Worm (Caenorhabditis elegans): ENCODE data around the gene nop-1.

The nop-1 gene

ce11 chrIII:5934138-5934658 lies 24.3 kb upstream of the nop-1 start:
- TF ChIP-seq pbrm-1 (GFP tag; IDR thresholded peaks at IDR 0.05) (no peak), cebp-1 (GFP tag; IDR thresholded peaks at IDR 0.05) (no peak), cebp-1 (tag; optimal IDR thresholded peaks at IDR 0.05) (no peak), nhr-80 (tag; optimal IDR thresholded peaks at IDR 0.05) (no peak), cebp-2 (GFP tag; IDR thresholded peaks at IDR 0.05) (no peak), D2030.7 (GFP tag; IDR thresholded peaks at IDR 0.05) (no peak), K12H6.12 (tag; optimal IDR thresholded peaks at IDR 0.05) (no peak), Y53F4B.3 (GFP tag; IDR thresholded peaks at IDR 0.05) (no peak), ceh-40 (GFP tag; IDR thresholded peaks at IDR 0.05) (no peak), F39B2.1 (GFP tag; IDR thresholded peaks at IDR 0.05) (no peak), F55B11.4 (tag; optimal IDR thresholded peaks at IDR 0.05; ENCODE audit: borderline replicate concordance, insufficient read depth) (no peak), dox-1 (GFP tag; IDR thresholded peaks at IDR 0.05) (no peak), F33H1.4 (GFP tag; IDR thresholded peaks at IDR 0.05) (no peak), aptf-2 (GFP tag; conservative IDR thresholded peaks at IDR 0.05) (no peak), ZK185.1 (tag; optimal IDR thresholded peaks at IDR 0.05; ENCODE audit: poor library complexity, severe bottlenecking) (no peak), hmg-1.2 (GFP tag; IDR thresholded peaks at IDR 0.05) (no peak), madf-10 (tag; optimal IDR thresholded peaks at IDR 0.05) (no peak)

ce11 chrIII:5936992-5937391 lies 21.5 kb upstream of the nop-1 start, which contains the start of gene EGAP1.1:
Gene EGAP1.1, minus strand, starts transcription at chrIII:5937220.
- TF ChIP-seq tlf-1 (GFP tag; optimal IDR thresholded peaks at IDR 0.05): no peak
- no peak for TF ChIP-seq rcor-1 (GFP tag; IDR thresholded peaks at IDR 0.05)
- no peak for TF ChIP-seq him-1 (tag; optimal IDR thresholded peaks at IDR 0.05)
- TF ChIP-seq somi-1 (GFP tag; optimal IDR thresholded peaks at IDR 0.05): no peak
- no peak for TF ChIP-seq nhr-80 (tag; optimal IDR thresholded peaks at IDR 0.05)
- no peak for TF ChIP-seq ceh-27 (GFP tag; optimal IDR thresholded peaks at IDR 0.05)
- no peak for TF ChIP-seq Y53F4B.3 (GFP tag; IDR thresholded peaks at IDR 0.05)
- TF ChIP-seq nhr-90 (tag; optimal IDR thresholded peaks at IDR 0.05): no peak
- TF ChIP-seq F52B5.7 (tag; optimal IDR thresholded peaks at IDR 0.05): no peak
- TF ChIP-seq hmg-20 (GFP tag; IDR thresholded peaks at IDR 0.05): no peak
- peak; percentile 62 for TF ChIP-seq cebp-1 (GFP tag; IDR thresholded peaks at IDR 0.05)
- peak; percentile 88 for TF ChIP-seq cebp-1 (tag; optimal IDR thresholded peaks at IDR 0.05)
- peak; percentile 17 for TF ChIP-seq madf-10 (tag; optimal IDR thresholded peaks at IDR 0.05)
- TF ChIP-seq madf-3 (GFP tag; IDR thresholded peaks at IDR 0.05): no peak
- TF ChIP-seq mel-28 (tag; optimal IDR thresholded peaks at IDR 0.05; ENCODE audit: borderline replicate concordance): no peak
- TF ChIP-seq ama-1 (optimal IDR thresholded peaks at IDR 0.05): no peak
- TF ChIP-seq ama-1 (GFP tag; optimal IDR thresholded peaks at IDR 0.05): no peak

- peak; percentile 2 for TF ChIP-seq madf-10 (tag; optimal IDR thresholded peaks at IDR 0.05)
- TF ChIP-seq atf-7 (tag; optimal IDR thresholded peaks at IDR 0.05): no peak
- no peak for TF ChIP-seq Y53G8AR.9 (GFP tag; conservative IDR thresholded peaks at IDR 0.05)
- peak; percentile 27 for TF ChIP-seq attf-5 (GFP tag; optimal IDR thresholded peaks at IDR 0.05)
- no peak for TF ChIP-seq snpc-1.1 (tag; optimal IDR thresholded peaks at IDR 0.05; ENCODE audit: insufficient read depth)
- TF ChIP-seq ztf-26 (tag; optimal IDR thresholded peaks at IDR 0.05): peak; percentile 39
- TF ChIP-seq die-1 (tag; optimal IDR thresholded peaks at IDR 0.05): peak; percentile 36
- peak; percentile 66 for TF ChIP-seq nhr-80 (tag; optimal IDR thresholded peaks at IDR 0.05)
- TF ChIP-seq K11D2.4 (GFP tag; IDR thresholded peaks at IDR 0.05): 0 out of 2 replicates have a peak, but pooled peaks have one; percentile 13
- TF ChIP-seq madf-3 (GFP tag; IDR thresholded peaks at IDR 0.05): no peak
- peak; percentile 46; the same call in 1 of the 2 replicates for TF ChIP-seq C06A6.2 (GFP tag; conservative IDR thresholded peaks at IDR 0.05)
- no peak for TF ChIP-seq D2030.7 (GFP tag; IDR thresholded peaks at IDR 0.05)
- peak; percentile 61 for TF ChIP-seq lin-40 (tag; optimal IDR thresholded peaks at IDR 0.05)
- TF ChIP-seq bed-2 (GFP tag; IDR thresholded peaks at IDR 0.05): no peak
- TF ChIP-seq chd-7 (tag; optimal IDR thresholded peaks at IDR 0.05): peak; percentile 29
- TF ChIP-seq egl-18 (GFP tag; IDR thresholded peaks at IDR 0.05): no peak
- peak in 1 of 3 experiments; percentile 29 for TF ChIP-seq lin-35 (GFP tag; optimal IDR thresholded peaks at IDR 0.05)
- TF ChIP-seq let-607 (tag; optimal IDR thresholded peaks at IDR 0.05): peak in 1 of 2 experiments; percentile 24
- no peak for TF ChIP-seq snpc-4 (GFP tag; optimal IDR thresholded peaks at IDR 0.05)
- TF ChIP-seq snpc-4 (tag; optimal IDR thresholded peaks at IDR 0.05): no peak
- TF ChIP-seq ceh-27 (GFP tag; optimal IDR thresholded peaks at IDR 0.05): peak; percentile 17
- 0 out of 2 replicates have a peak, but pooled peaks have one; percentile 24 for TF ChIP-seq Y95B8A.8 (GFP tag; IDR thresholded peaks at IDR 0.05)
Observed at ce11 chrIII:5938013-5938412, 20.5 kb upstream of the nop-1 start.

All from whole organism, young adult.